Worm (Caenorhabditis elegans): ENCODE results near the gene F35B12.10.

F35B12.10 gene

DNA sequence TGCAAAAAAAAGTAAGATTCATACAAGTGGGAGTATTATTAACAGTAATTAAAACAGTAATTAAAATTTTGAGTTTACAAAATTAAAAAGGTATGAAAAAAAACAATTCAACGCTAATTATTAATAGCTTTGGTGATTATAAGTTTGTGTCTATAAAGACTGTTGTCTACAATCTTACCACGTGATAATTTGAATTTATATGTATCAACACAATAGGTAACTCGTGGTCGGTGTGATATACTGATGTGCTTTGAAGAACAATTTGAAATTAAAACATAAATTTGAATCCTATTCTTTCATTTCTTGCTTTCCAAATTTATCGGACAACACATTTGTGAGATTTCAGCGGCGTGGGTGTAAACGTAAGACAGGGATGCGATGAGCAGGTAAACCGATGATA, 1.2 kb downstream of the F35B12.10 start (continued):
- peak; percentile 56 for TF ChIP-seq dve-1 (tag; optimal IDR thresholded peaks at IDR 0.05; ENCODE audit: insufficient read depth)
- no peak for TF ChIP-seq daf-19 (GFP tag; conservative IDR thresholded peaks at IDR 0.05)

DNA sequence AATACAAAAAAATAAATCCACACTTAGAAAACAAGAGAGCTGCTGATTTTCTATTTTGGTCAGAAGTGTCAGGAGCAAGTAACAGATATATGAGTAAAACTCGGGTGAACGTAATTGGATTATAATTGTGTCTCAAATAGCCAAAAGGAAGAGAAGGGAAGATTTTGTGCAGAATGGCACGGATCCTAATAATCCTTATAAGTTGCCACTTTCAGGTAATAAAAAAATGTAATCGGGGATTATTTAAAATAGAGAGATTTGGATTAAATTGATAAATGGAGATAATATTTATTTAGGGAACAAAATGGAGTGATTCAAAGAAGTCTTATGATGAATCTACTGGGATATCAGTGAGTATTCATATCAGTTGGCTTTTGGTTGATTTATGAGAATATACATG, 4.1 kb downstream of the F35B12.10 start:
- TF ChIP-seq php-3 (GFP tag; IDR thresholded peaks at IDR 0.05): no peak
- peak in 1 of 2 experiments; percentile 31 for TF ChIP-seq unc-62 (GFP tag; optimal IDR thresholded peaks at IDR 0.05 in 1 of 2)
- no peak for TF ChIP-seq unc-62 (tag; optimal IDR thresholded peaks at IDR 0.05)
- no peak for TF ChIP-seq ztf-11 (tag; optimal IDR thresholded peaks at IDR 0.05)

- TF ChIP-seq snpc-4 (tag; optimal IDR thresholded peaks at IDR 0.05) (no peak), hmg-1.1 (GFP tag; IDR thresholded peaks at IDR 0.05) (0 out of 2 replicates have a peak, but pooled peaks have one; percentile 23), ZK546.5 (tag; optimal IDR thresholded peaks at IDR 0.05) (no peak), lsy-2 (tag; optimal IDR thresholded peaks at IDR 0.05) (peak in 1 of 2 experiments; percentile 17), unc-62 (GFP tag; optimal IDR thresholded peaks at IDR 0.05 in 1 of 2) (peak in 1 of 2 experiments; percentile 99), unc-62 (tag; optimal IDR thresholded peaks at IDR 0.05) (no peak), hlh-30 (tag; optimal IDR thresholded peaks at IDR 0.05; ENCODE audit: insufficient read depth) (peak; percentile 1), Y48G9A.11 (GFP tag; IDR thresholded peaks at IDR 0.05) (no peak), nhr-25 (tag; optimal IDR thresholded peaks at IDR 0.05; ENCODE audit: borderline replicate concordance, insufficient read depth) (no peak), zfp-2 (tag; optimal IDR thresholded peaks at IDR 0.05) (no peak), nhr-102 (tag; optimal IDR thresholded peaks at IDR 0.05) (no peak)
These were observed 7.8 kb downstream of the F35B12.10 start for ce11 chrV:11621276-11621675.

ce11 chrV:11620081-11620480, 9.0 kb downstream of the F35B12.10 start:
- TF ChIP-seq F26F4.8 (GFP tag; conservative IDR thresholded peaks at IDR 0.05) (no peak), unc-62 (GFP tag; optimal IDR thresholded peaks at IDR 0.05 in 1 of 2) (peak in 1 of 2 experiments; percentile 47), unc-62 (tag; optimal IDR thresholded peaks at IDR 0.05) (no peak)

- TF ChIP-seq nhr-77 (tag; optimal IDR thresholded peaks at IDR 0.05) (no peak), ama-1 (optimal IDR thresholded peaks at IDR 0.05) (no peak), lim-7 (GFP tag; IDR thresholded peaks at IDR 0.05) (no peak), nhr-41 (GFP tag; IDR thresholded peaks at IDR 0.05) (no peak), lin-29 (GFP tag; IDR thresholded peaks at IDR 0.05) (no peak), F44E2.7 (GFP tag; IDR thresholded peaks at IDR 0.05) (no peak), nhr-10 (tag; optimal IDR thresholded peaks at IDR 0.05) (no peak), nhr-237 (tag; optimal IDR thresholded peaks at IDR 0.05) (no peak), lsy-2 (tag; optimal IDR thresholded peaks at IDR 0.05) (no peak), ztf-7 (tag; optimal IDR thresholded peaks at IDR 0.05) (no peak), ceh-28 (tag; optimal IDR thresholded peaks at IDR 0.05) (no peak), dmd-9 (GFP tag; IDR thresholded peaks at IDR 0.05) (no peak), egl-43 (GFP tag; IDR thresholded peaks at IDR 0.05) (no peak), arid-1 (GFP tag; conservative IDR thresholded peaks at IDR 0.05) (no peak), mxl-2 (GFP tag; conservative IDR thresholded peaks at IDR 0.05) (no peak), ceh-44 (GFP tag; IDR thresholded peaks at IDR 0.05) (no peak), D1046.2 (GFP tag; IDR thresholded peaks at IDR 0.05) (no peak), Y48G9A.11 (GFP tag; IDR thresholded peaks at IDR 0.05) (no peak), nhr-76 (tag; optimal IDR thresholded peaks at IDR 0.05) (no peak)
These were observed 10.9 kb downstream of the F35B12.10 start, which contains the start of gene glb-15 for ce11 chrV:11618173-11618572. glb-15 (minus strand) TSS chrV:11618273.

DNA sequence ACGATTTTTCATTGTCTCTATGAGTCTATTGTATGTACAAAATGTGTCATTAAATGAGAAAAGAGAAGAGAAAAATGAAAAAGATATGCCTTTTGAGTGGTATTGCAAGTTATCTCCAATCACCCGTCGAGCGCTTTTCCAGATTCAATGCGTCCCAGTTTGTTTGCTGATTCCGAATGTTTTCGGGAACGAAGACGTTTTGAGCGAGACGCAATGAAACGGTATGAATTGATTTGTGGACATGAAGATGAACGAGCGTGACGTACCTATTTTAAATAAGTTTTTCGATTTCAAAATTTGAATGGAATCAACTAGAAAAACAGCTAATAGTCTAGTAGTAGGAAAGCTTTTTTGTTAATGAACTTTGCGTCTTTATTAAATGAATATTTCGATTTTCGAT, 12.3 kb downstream of the F35B12.10 start:
- TF ChIP-seq daf-12 (tag; optimal IDR thresholded peaks at IDR 0.05): no peak
- 0 out of 2 replicates have a peak, but pooled peaks have one; percentile 71 for TF ChIP-seq zfp-3 (GFP tag; conservative IDR thresholded peaks at IDR 0.05)
- TF ChIP-seq D1046.2 (GFP tag; IDR thresholded peaks at IDR 0.05): no peak
- TF ChIP-seq unc-62 (GFP tag; optimal IDR thresholded peaks at IDR 0.05 in 1 of 2): peak in 1 of 2 experiments; percentile 45
- TF ChIP-seq unc-62 (tag; optimal IDR thresholded peaks at IDR 0.05): no peak
- no peak for TF ChIP-seq spr-1 (tag; optimal IDR thresholded peaks at IDR 0.05)
- no peak for TF ChIP-seq ztf-11 (tag; optimal IDR thresholded peaks at IDR 0.05)
- 0 out of 4 replicates have a peak, but pooled peaks of 1 of the 2 experiments have one; percentile 11 for TF ChIP-seq madf-5 (GFP tag; IDR thresholded peaks at IDR 0.05)
- no peak for TF ChIP-seq pqm-1 (tag; optimal IDR thresholded peaks at IDR 0.05)
- TF ChIP-seq aha-1 (tag): peak; percentile 84
- TF ChIP-seq attf-4 (tag; optimal IDR thresholded peaks at IDR 0.05): no peak
- peak; percentile 24 for TF ChIP-seq nhr-10 (tag; optimal IDR thresholded peaks at IDR 0.05)
- peak; percentile 67 for TF ChIP-seq ama-1 (optimal IDR thresholded peaks at IDR 0.05)

All from whole organism, L4 larva.